Worm (Caenorhabditis elegans): ENCODE results near the gene phat-7.

DNA sequence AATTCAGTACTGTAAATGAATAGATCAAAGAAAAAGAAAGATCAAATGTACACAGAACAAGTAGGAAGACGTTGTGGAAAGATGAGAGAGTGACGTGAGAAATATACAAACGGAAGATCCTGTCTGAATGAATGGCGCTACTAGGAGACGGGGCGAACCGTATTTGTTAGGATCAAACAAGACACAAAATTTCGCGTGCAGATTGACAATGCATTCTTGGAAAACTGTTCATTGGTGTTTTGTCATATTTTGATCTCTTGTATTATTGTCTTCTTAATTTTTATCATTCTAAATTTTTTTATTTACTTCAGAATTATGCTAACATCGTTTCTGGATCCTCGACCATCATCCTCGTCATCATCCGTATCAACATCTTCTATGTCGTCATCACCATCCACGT lies 48.5 kb downstream of the phat-7 start, which contains the start of gene nhr-181:
- TF ChIP-seq ref-1 (GFP tag; conservative IDR thresholded peaks at IDR 0.05) (no peak), flt-1 (GFP tag; IDR thresholded peaks at IDR 0.05) (no peak)

Data from whole organism, midembryonic.